Fruit fly (Drosophila melanogaster) whole organism, adult: ENCODE measurements around the gene CG17562.

Experiments used
- CG11617 ChIP-seq: fragments of 200-800 bp; sonication (Bioruptor generic); optimal IDR thresholded peaks from 2 replicates; lab custom pipeline; 2017; ENCODE audit warnings: mild to moderate bottlenecking, missing biosample characterization, missing genetic modification reagents, missing genetic modification characterization
- CG12768 ChIP-seq: fragments of 200-800 bp; sonication (Bioruptor generic); optimal IDR thresholded peaks from 2 replicates; lab custom pipeline; 2017; ENCODE audit warnings: missing biosample characterization, missing genetic modification characterization, mild to moderate bottlenecking, moderate library complexity, missing genetic modification reagents
- CG14711 ChIP-seq: fragments of 200-800 bp; sonication (Bioruptor generic); optimal IDR thresholded peaks from 2 replicates; lab custom pipeline; 2018; ENCODE audit warnings: missing biosample characterization, mild to moderate bottlenecking, missing genetic modification characterization, moderate library complexity
- CG1620 ChIP-seq: fragments of 200-800 bp; sonication (Bioruptor generic); optimal IDR thresholded peaks from 2 replicates; lab custom pipeline; 2016; ENCODE audit warnings: missing biosample characterization, missing genetic modification characterization
- CG5204 ChIP-seq: fragments of 200-800 bp; sonication (Bioruptor generic); optimal IDR thresholded peaks from 2 replicates; lab custom pipeline; 2016; ENCODE audit warnings: missing biosample characterization, missing genetic modification characterization
- Clk ChIP-seq: fragments of 200-800 bp; sonication (Bioruptor generic); optimal IDR thresholded peaks from 2 replicates; lab custom pipeline; 2017; ENCODE audit warnings: missing biosample characterization, missing genetic modification characterization
- Crg-1 ChIP-seq: fragments of 200-800 bp; sonication (Bioruptor generic); optimal IDR thresholded peaks from 2 replicates; lab custom pipeline; 2016; ENCODE audit warnings: missing biosample characterization, missing genetic modification characterization
- Mnt ChIP-seq: fragments of 200-800 bp; sonication (Bioruptor generic); optimal IDR thresholded peaks from 2 replicates; lab custom pipeline; 2016; ENCODE audit warnings: missing biosample characterization, mild to moderate bottlenecking, missing genetic modification characterization
- cnc ChIP-seq, 2 experiments: fragments of >200 bp; optimal IDR thresholded peaks; 2 replicates each; lab custom pipeline; 2017
- kay ChIP-seq: fragments of 200-800 bp; sonication (Bioruptor generic); peaks from one replicate; lab custom pipeline; 2016; ENCODE audit warnings: missing biosample characterization, missing genetic modification characterization, borderline replicate concordance
- ovo ChIP-seq: fragments of 200-800 bp; sonication (Bioruptor generic); optimal IDR thresholded peaks from 2 replicates; lab custom pipeline; 2016; ENCODE audit warnings: missing biosample characterization, missing genetic modification characterization
- tj ChIP-seq: fragments of 200-800 bp; sonication (Bioruptor generic); optimal IDR thresholded peaks from 3 replicates; lab custom pipeline; 2017; ENCODE audit warnings: missing biosample characterization, mild to moderate bottlenecking, missing genetic modification characterization, moderate library complexity
- toe ChIP-seq: fragments of 200-800 bp; sonication (Bioruptor generic); optimal IDR thresholded peaks from 2 replicates; lab custom pipeline; 2016; ENCODE audit warnings: missing biosample characterization, missing genetic modification characterization

DNA sequence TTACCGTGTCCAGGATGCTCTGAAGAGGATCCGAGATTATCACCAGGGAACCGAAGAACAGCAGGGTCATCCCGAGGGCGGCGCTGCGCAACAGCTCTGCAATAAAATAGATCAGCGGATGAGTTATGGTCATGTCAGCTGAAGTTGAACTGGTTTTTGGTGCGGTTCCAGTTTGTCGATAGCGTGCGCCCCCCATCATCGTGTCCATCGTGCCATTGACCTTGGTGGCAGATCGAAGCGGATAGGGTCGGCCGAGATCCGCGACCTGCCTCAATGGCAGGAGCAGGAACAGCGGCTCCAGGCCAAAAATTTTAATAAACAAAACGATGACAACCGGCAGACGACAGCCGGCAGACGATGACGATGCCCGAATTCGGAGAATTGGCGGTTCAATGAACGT is 15.5 kb upstream of the CG17562 start:
- no peak for TF ChIP-seq CG11617 (GFP tag; lab: Kevin White, UChicago)
- TF ChIP-seq CG12768 (GFP tag; lab: Kevin White, UChicago) = no peak
- TF ChIP-seq CG14711 = no peak
- no peak for TF ChIP-seq Mnt (GFP tag; lab: Kevin White, UChicago)
- no peak for TF ChIP-seq CG5204 (GFP tag; lab: Kevin White, UChicago)
- TF ChIP-seq Crg-1 (GFP tag; lab: Kevin White, UChicago) = no peak
- no peak for TF ChIP-seq CG1620
- TF ChIP-seq toe (GFP tag; lab: Kevin White, UChicago) = no peak
- no peak for TF ChIP-seq Clk (GFP tag; lab: Kevin White, UChicago)
- TF ChIP-seq ovo = no peak
- TF ChIP-seq cnc (optimal IDR thresholded peaks at IDR 0.05; lab: Kevin White, UChicago) = no peak
- TF ChIP-seq tj (GFP tag; lab: Kevin White, UChicago) = no peak
- TF ChIP-seq kay (GFP tag; lab: Kevin White, UChicago) = no peak
